Fruit fly (Drosophila melanogaster): ENCODE data around the gene CG3868.
A peak's percentile ranks its signal among the peaks of the same experiment; 100 is the strongest.

CG3868 gene

dm6 chr3L:14422135-14422534 lies 19.6 kb upstream of the CG3868 start (continued):
- TF ChIP-seq chn (GFP tag; optimal IDR thresholded peaks at IDR 0.05) (no peak), CG18476 (GFP tag; optimal IDR thresholded peaks at IDR 0.05) (no peak), CG34376 (GFP tag; optimal IDR thresholded peaks at IDR 0.05) (no peak), tin (GFP tag; optimal IDR thresholded peaks at IDR 0.05) (no peak), Opbp (GFP tag; IDR thresholded peaks at IDR 0.05; ENCODE audit: partially characterized antibody) (no peak), Blimp-1 (GFP tag; optimal IDR thresholded peaks at IDR 0.05) (peak; percentile 17), zen (tag; optimal IDR thresholded peaks at IDR 0.05) (no peak), CG3726 (GFP tag; IDR thresholded peaks at IDR 0.05) (no peak), CG2712 (tag; optimal IDR thresholded peaks at IDR 0.05) (no peak), odd (GFP tag; optimal IDR thresholded peaks at IDR 0.05) (no peak), pnt (GFP tag; optimal IDR thresholded peaks at IDR 0.05) (no peak), CG11504 (tag; optimal IDR thresholded peaks at IDR 0.05) (peak; percentile 36), CG17912 (GFP tag; optimal IDR thresholded peaks at IDR 0.05) (no peak), CG32767 (GFP tag; IDR thresholded peaks at IDR 0.05) (no peak), Drgx (GFP tag; IDR thresholded peaks at IDR 0.05) (0 out of 2 replicates have a peak, but pooled peaks have one; percentile 60), CG6813 (GFP tag; optimal IDR thresholded peaks at IDR 0.05) (no peak), scrt (GFP tag; optimal IDR thresholded peaks at IDR 0.05) (no peak), Ada2b (GFP tag; IDR thresholded peaks at IDR 0.05) (no peak), CG13123 (GFP tag; optimal IDR thresholded peaks at IDR 0.05) (no peak), da (GFP tag; optimal IDR thresholded peaks at IDR 0.05) (no peak), Hand (GFP tag; optimal IDR thresholded peaks at IDR 0.05) (no peak), Gug (GFP tag; IDR thresholded peaks at IDR 0.05) (no peak), chinmo (GFP tag; IDR thresholded peaks at IDR 0.05; ENCODE audit: partially characterized antibody) (no peak), CG2875 (GFP tag; optimal IDR thresholded peaks at IDR 0.05) (no peak), sens (GFP tag) (peak; percentile 64), CG4404 (GFP tag; IDR thresholded peaks at IDR 0.05) (no peak), hbn (GFP tag; IDR thresholded peaks at IDR 0.05; ENCODE audit: partially characterized antibody) (no peak), nom (GFP tag; optimal IDR thresholded peaks at IDR 0.05) (no peak), CG14710 (tag; optimal IDR thresholded peaks at IDR 0.05) (peak; percentile 27), Usf (GFP tag; optimal IDR thresholded peaks at IDR 0.05) (no peak), sim (GFP tag; IDR thresholded peaks at IDR 0.05) (no peak), Camta (GFP tag; optimal IDR thresholded peaks at IDR 0.05) (no peak), Optix (GFP tag; IDR thresholded peaks at IDR 0.05) (no peak), vnd (GFP tag; IDR thresholded peaks at IDR 0.05; ENCODE audit: partially characterized antibody) (no peak), esg (GFP tag; conservative IDR thresholded peaks at IDR 0.05) (no peak), corto (GFP tag; optimal IDR thresholded peaks at IDR 0.05) (no peak), CG11696 (GFP tag; IDR thresholded peaks at IDR 0.05) (no peak)

DNA sequence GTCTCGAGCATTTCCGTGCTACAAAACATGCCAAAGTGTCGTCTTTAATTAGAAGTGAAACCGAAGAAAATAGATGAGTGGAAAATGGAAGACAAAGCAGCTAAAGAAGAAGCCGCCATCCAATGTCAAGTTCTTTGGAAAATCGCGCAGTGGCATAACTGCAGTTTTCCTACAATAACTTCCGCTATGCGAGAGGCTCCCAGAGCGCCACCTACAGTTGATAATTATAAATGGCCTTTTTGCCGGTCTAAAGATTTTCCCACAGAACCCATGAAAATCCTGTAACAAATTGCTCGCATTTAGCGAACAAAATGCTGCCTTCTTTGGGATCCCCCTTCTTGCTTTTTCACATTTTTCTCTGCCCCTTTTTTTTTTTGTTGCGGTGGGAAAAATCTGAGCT lies 17.5 kb upstream of the CG3868 start:
- TF ChIP-seq gcm (GFP tag; optimal IDR thresholded peaks at IDR 0.05): no peak
- TF ChIP-seq crp (GFP tag; optimal IDR thresholded peaks at IDR 0.05): no peak
- TF ChIP-seq Nf-YA (GFP tag; IDR thresholded peaks at IDR 0.05): no peak
- TF ChIP-seq NC2α (GFP tag; optimal IDR thresholded peaks at IDR 0.05): no peak
- 0 out of 3 replicates have a peak, but pooled peaks have one; percentile 19 for TF ChIP-seq knrl (GFP tag; IDR thresholded peaks at IDR 0.05; ENCODE audit: partially characterized antibody)
- peak; percentile 81 for TF ChIP-seq CTCF (GFP tag; optimal IDR thresholded peaks at IDR 0.05)
